Worm (Caenorhabditis elegans): Measurements from ENCODE around the gene F08F8.10.

ce11 chrIII:7357356-7357755 lies at the start of gene F08F8.10:
- TF ChIP-seq flt-1 (GFP tag; IDR thresholded peaks at IDR 0.05) (no peak), tra-4 (tag; optimal IDR thresholded peaks at IDR 0.05) (no peak), ama-1 (optimal IDR thresholded peaks at IDR 0.05) (no peak), tbx-37 (GFP tag; conservative IDR thresholded peaks at IDR 0.05) (no peak), ets-7 (tag; optimal IDR thresholded peaks at IDR 0.05) (no peak), hmg-4 (GFP tag; optimal IDR thresholded peaks at IDR 0.05) (no peak), B0310.2 (tag; optimal IDR thresholded peaks at IDR 0.05) (no peak), F13C5.2 (tag; optimal IDR thresholded peaks at IDR 0.05) (no peak), hnd-1 (tag; optimal IDR thresholded peaks at IDR 0.05) (no peak), ceh-36 (tag; optimal IDR thresholded peaks at IDR 0.05) (no peak), tbx-11 (GFP tag; IDR thresholded peaks at IDR 0.05) (no peak), hmbx-1 (tag; optimal IDR thresholded peaks at IDR 0.05) (no peak), ceh-13 (GFP tag; optimal IDR thresholded peaks at IDR 0.05) (no peak)
